Worm (Caenorhabditis elegans) whole organism, L4 larva: ENCODE measurements around the gene ZK380.2.

Experiments used
- F37D6.2 ChIP-seq: sonication (generic microtip); optimal IDR thresholded peaks from 2 replicates; lab custom pipeline; 2016; ENCODE audit warnings: mild to moderate bottlenecking, missing genetic modification characterization, missing compliant biosample characterization
- T20F7.1 ChIP-seq: fragments of 200-800 bp; sonication (Bioruptor generic); optimal IDR thresholded peaks from 2 replicates; lab custom pipeline; 2018; ENCODE audit warnings: mild to moderate bottlenecking, missing genetic modification characterization, missing compliant biosample characterization
- Y5F2A.4 ChIP-seq: fragments of 200-800 bp; sonication (Bioruptor generic); optimal IDR thresholded peaks from 2 replicates; lab custom pipeline; 2018; ENCODE audit warnings: mild to moderate bottlenecking, missing genetic modification characterization, missing compliant biosample characterization
- gei-8 ChIP-seq: fragments of 200-800 bp; sonication (Bioruptor generic); optimal IDR thresholded peaks from 2 replicates; lab custom pipeline; 2018; ENCODE audit warnings: mild to moderate bottlenecking, missing genetic modification characterization, missing compliant biosample characterization
- hlh-11 ChIP-seq: fragments of 200-800 bp; sonication (Bioruptor generic); optimal IDR thresholded peaks from 2 replicates; lab custom pipeline; 2018; ENCODE audit warnings: mild to moderate bottlenecking, missing genetic modification characterization, missing compliant biosample characterization
- lin-39 ChIP-seq: fragments of 150-350 bp; optimal IDR thresholded peaks from 2 replicates; lab custom pipeline; 2014; ENCODE audit warnings: missing biosample characterization, missing genetic modification reagents, missing genetic modification characterization
- mdl-1 ChIP-seq, 2 experiments: fragments of 150-350 bp in 1 of 2; sonication (generic microtip) in 1 of 2; optimal IDR thresholded peaks; 2 replicates each; lab custom pipeline; 2014 to 2017; ENCODE audit warnings: missing biosample characterization in 2 of 2, missing genetic modification characterization in 2 of 2
- saeg-2 ChIP-seq: fragments of 200-800 bp; sonication (Bioruptor generic); IDR thresholded peaks from 2 replicates; pipeline ENCODE4 v1.3.6; 2022; ENCODE audit warnings: missing genetic modification reagents, missing genetic modification characterization, missing compliant biosample characterization
- snpc-4 ChIP-seq: fragments of 150-350 bp; optimal IDR thresholded peaks from 2 replicates; lab custom pipeline; 2014; ENCODE audit warnings: missing biosample characterization, missing genetic modification characterization
- spr-3 ChIP-seq: fragments of 200-800 bp; sonication (Bioruptor generic); optimal IDR thresholded peaks from 2 replicates; lab custom pipeline; 2018; ENCODE audit warnings: mild to moderate bottlenecking, missing genetic modification characterization, missing compliant biosample characterization
- ztf-11 ChIP-seq: fragments of 150-350 bp; optimal IDR thresholded peaks from 2 replicates; lab custom pipeline; 2014; ENCODE audit warnings: missing biosample characterization, missing genetic modification characterization

ce11 chrX:1583980-1584379 is 47.3 kb upstream of the ZK380.2 start:
- no peak for TF ChIP-seq gei-8 (GFP tag; lab: Kevin White, UChicago)
- TF ChIP-seq mdl-1 (tag; optimal IDR thresholded peaks at IDR 0.05; lab: Kevin White, UChicago), result no peak
- TF ChIP-seq T20F7.1, result no peak
- TF ChIP-seq F37D6.2, result no peak
- no peak for TF ChIP-seq lin-39 (tag; lab: Kevin White, UChicago)
- no peak for TF ChIP-seq spr-3
- TF ChIP-seq Y5F2A.4 (GFP tag; lab: Kevin White, UChicago), result no peak
- TF ChIP-seq hlh-11, result no peak
- no peak for TF ChIP-seq snpc-4 (tag; lab: Kevin White, UChicago)
- no peak for TF ChIP-seq ztf-11 (tag; lab: Kevin White, UChicago)
- TF ChIP-seq saeg-2 (GFP tag; lab: Robert Waterston, UW), result no peak
